Worm (Caenorhabditis elegans) whole organism, L4/young adult: ENCODE data around the gene taf-8.
A peak's percentile ranks its signal among the peaks of the same experiment; 100 is the strongest.

Experiments
- W03F9.2 ChIP-seq: fragments of 150-350 bp; optimal IDR thresholded peaks from 2 replicates; lab custom pipeline; 2014; ENCODE audit warnings: missing biosample characterization, missing genetic modification characterization
- dao-5 ChIP-seq: sonication (generic microtip); optimal IDR thresholded peaks from 2 replicates; lab custom pipeline; 2016; ENCODE audit warnings: missing genotype, missing genetic modification characterization, moderate library complexity, missing compliant biosample characterization
- him-1 ChIP-seq: sonication (generic microtip); optimal IDR thresholded peaks from 2 replicates; lab custom pipeline; 2016; ENCODE audit warnings: missing genotype, missing genetic modification reagents, missing genetic modification characterization, missing compliant biosample characterization

Gene taf-8

ce11 chrII:9677470-9677869, 8.4 kb downstream of the taf-8 start:
- TF ChIP-seq dao-5 (tag; lab: Kevin White, UChicago) (no peak), him-1 (tag; lab: Kevin White, UChicago) (no peak), W03F9.2 (no peak)

DNA sequence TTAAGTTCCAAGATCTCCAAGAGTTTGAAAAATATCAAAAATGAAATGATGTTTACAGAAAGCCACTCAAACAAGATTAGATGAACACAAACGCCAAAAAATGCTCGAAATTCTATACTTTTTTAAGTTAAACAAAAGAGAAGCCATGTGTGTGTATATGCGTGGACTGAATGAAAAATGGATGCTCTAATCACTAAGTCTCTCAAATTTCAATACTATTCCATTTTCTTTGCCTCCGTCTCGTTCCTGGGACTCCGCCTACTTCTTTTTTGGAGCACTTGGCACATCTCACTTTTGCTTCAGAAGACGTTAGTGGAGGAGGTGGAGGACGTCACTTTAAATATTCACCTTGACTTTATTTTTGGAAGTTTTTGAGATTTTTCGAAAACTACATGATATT, 10.7 kb downstream of the taf-8 start:
- no peak for TF ChIP-seq W03F9.2
- no peak for TF ChIP-seq him-1 (tag; lab: Kevin White, UChicago)
- TF ChIP-seq dao-5 (tag; lab: Kevin White, UChicago) = no peak

- no peak for TF ChIP-seq W03F9.2
Measured at ce11 chrII:9680493-9680892, 11.4 kb downstream of the taf-8 start, which contains the start of gene ZK1320.13. TSS of gene ZK1320.13 (plus strand) at chrII:9680793.

DNA sequence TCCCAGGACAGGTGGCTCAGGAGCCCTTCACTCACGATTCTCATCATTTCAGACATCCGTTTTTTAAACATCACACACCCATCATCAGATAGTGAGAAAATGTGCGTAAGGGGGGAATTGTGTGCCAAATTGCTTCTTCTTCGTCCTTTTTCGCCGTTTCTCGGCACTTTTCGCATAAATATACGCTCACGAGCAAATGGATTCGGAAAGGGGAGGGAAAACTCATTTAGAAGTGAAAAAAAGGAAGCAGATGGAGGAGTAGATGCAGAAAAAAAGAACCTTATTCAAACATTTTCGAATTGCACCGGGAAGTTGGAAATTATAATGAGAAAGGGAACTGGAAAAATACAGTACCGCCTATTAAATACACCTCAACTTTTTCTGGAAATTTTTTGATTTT, 12.9 kb downstream of the taf-8 start:
- no peak for TF ChIP-seq him-1 (tag; lab: Kevin White, UChicago)
- no peak for TF ChIP-seq dao-5 (tag; lab: Kevin White, UChicago)
- no peak for TF ChIP-seq W03F9.2

DNA sequence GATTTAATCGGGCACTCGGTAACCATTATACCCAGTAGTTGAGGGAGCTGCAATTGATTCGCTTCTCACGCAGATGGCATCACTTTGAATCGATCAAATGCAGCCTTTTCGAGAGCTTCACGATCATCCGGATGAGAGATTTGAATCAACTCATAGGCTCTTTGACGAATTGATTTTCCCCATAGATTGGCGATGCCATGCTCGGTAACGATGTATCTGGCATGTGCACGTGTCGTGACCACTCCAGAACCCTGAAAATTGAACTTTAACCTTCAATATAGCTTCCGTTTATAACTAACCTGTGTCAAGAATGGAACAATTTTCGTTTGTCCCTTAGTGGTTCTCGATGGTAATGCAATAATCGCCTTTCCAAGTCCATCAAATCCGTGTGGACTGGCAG, 15.1 kb downstream of the taf-8 start:
- TF ChIP-seq W03F9.2 (no peak), him-1 (tag; lab: Kevin White, UChicago) (no peak), dao-5 (tag; lab: Kevin White, UChicago) (no peak)

ce11 chrII:9686663-9687193, 17.6 kb downstream of the taf-8 start, which contains the start of gene ZK1320.9:
TSS of gene ZK1320.9 (minus strand) at chrII:9686713.
- no peak for TF ChIP-seq W03F9.2
- no peak for TF ChIP-seq him-1 (tag; lab: Kevin White, UChicago)
- no peak for TF ChIP-seq dao-5 (tag; lab: Kevin White, UChicago)

DNA sequence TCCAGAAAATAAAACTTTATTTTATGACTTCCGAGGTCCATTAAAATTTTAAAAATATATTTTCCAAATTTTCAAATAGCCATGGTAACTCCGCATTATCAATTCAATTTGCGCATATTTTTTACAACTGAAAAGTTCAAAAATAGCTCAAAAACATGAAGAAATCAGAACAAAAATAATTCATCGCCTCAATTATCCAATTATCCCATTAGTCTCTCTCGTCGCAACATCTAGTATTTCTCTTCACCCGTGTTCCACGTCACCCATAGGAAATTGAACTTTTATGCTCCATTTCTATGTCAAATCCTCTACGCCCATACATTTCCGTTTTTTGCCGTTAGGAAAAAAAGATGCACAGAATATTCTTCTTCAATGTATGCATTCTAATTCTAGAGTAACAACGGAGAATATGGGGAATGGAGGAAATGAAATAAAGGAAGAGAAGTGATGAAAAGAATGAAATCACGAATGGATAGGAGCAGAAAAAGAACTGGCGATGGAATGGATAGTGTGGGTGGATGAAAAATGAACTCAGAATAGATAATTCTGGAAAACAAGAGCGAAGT, 21.0 kb downstream of the taf-8 start:
- TF ChIP-seq dao-5 (tag; lab: Kevin White, UChicago) (no peak), W03F9.2 (no peak), him-1 (tag; lab: Kevin White, UChicago) (no peak)

ce11 chrII:9691839-9692238, 22.7 kb downstream of the taf-8 start, which contains the start of gene nlp-11:
TSS of gene nlp-11 (minus strand) at chrII:9691939.
- no peak for TF ChIP-seq him-1 (tag; lab: Kevin White, UChicago)

ce11 chrII:9695942-9696341, 26.8 kb downstream of the taf-8 start:
- no peak for TF ChIP-seq him-1 (tag; lab: Kevin White, UChicago)
- TF ChIP-seq dao-5 (tag; lab: Kevin White, UChicago) = no peak
- TF ChIP-seq W03F9.2 = no peak

DNA sequence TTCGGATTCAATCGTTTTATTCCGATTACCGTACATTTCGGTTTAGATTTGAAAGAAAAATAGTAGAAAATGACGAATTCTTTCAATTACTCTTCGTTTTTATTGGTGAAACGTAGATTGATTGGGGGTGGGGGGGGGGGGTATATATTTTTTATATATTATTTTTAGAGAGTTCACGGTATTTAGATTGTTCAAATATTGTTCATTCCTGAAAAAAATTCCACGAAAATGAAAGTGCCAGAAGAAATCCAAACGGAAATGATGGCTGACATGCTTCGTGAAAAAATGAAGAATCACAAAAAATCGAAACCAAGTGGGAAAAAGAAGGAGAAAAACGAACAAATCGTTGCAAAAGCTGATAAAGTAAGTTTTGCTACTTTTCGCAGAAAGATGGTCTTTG, 31.2 kb downstream of the taf-8 start, which contains the start of the genes Y53C12A.8 and Y53C12A.7:
Y53C12A.8 (minus strand) TSS at position 101 of the 400 bp plus-strand sequence.
Y53C12A.7 (plus strand) TSS at position 181 of the 400 bp plus-strand sequence.
- TF ChIP-seq him-1 (tag; lab: Kevin White, UChicago) (no peak), W03F9.2 (no peak), dao-5 (tag; lab: Kevin White, UChicago) (no peak)

- no peak for TF ChIP-seq W03F9.2
- TF ChIP-seq dao-5 (tag; lab: Kevin White, UChicago) = no peak
Measured at ce11 chrII:9703601-9704000, 34.5 kb downstream of the taf-8 start, which contains the start of gene mop-25.2. TSS of gene mop-25.2 (minus strand) at chrII:9703701.

DNA sequence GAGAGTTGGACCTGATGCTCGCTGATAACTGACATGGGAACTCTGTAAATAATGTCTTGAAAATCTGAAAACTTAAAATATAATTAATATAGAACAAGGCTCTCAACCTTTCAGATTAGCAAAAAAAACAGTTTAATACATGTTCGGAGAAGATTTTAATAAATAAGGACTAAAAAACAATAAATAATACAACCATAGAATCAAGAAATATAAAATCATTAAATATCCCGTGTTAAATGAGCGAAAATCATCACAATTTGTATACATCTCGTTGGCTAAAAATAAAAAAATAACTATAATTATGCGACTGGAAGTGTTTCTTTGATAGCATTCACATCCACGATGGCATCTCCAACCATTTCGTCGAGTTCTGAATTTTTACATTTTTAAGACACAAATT, 35.6 kb downstream of the taf-8 start, which contains the start of gene Y53C12A.10:
Y53C12A.10 (minus strand) TSS at position 101 of the 400 bp plus-strand sequence.
- TF ChIP-seq dao-5 (tag; lab: Kevin White, UChicago) = no peak
- no peak for TF ChIP-seq him-1 (tag; lab: Kevin White, UChicago)
- no peak for TF ChIP-seq W03F9.2

- TF ChIP-seq W03F9.2 (peak; percentile 48), him-1 (tag; lab: Kevin White, UChicago) (no peak)
Measured at ce11 chrII:9706207-9706606, 37.1 kb downstream of the taf-8 start, which contains the start of gene Y53C12A.3. TSS of gene Y53C12A.3 (minus strand) at chrII:9706240.

- TF ChIP-seq dao-5 (tag; lab: Kevin White, UChicago) = no peak
- no peak for TF ChIP-seq W03F9.2
- TF ChIP-seq him-1 (tag; lab: Kevin White, UChicago) = no peak
Measured at ce11 chrII:9708835-9709299, 39.7 kb downstream of the taf-8 start, which contains the start of gene glt-5. TSS of gene glt-5 (minus strand) at chrII:9708885.

- TF ChIP-seq W03F9.2 (no peak), him-1 (tag; lab: Kevin White, UChicago) (no peak), dao-5 (tag; lab: Kevin White, UChicago) (no peak)
Measured at ce11 chrII:9713083-9713482, 44.0 kb downstream of the taf-8 start.
